Worm (Caenorhabditis elegans) whole organism, mixed stage, embryonic: ENCODE results near the gene C12D5.9.

Experiments
- blmp-1 ChIP-seq: fragments of 150-350 bp; optimal IDR thresholded peaks from 2 replicates; lab custom pipeline; 2014; ENCODE audit warnings: missing biosample characterization, missing genetic modification characterization
- elt-1 ChIP-seq: sonication (generic microtip); optimal IDR thresholded peaks from 2 replicates; lab custom pipeline; 2017; ENCODE audit warnings: missing genetic modification characterization, mild to moderate bottlenecking, missing compliant biosample characterization, antibody characterized with exemption, moderate library complexity, borderline replicate concordance; ENCODE audit not compliant: insufficient read depth
- nhr-28 ChIP-seq: fragments of 150-350 bp; optimal IDR thresholded peaks from 2 replicates; lab custom pipeline; 2014; ENCODE audit warnings: missing biosample characterization, missing genetic modification characterization
- pha-4 ChIP-seq: fragments of 150-350 bp; optimal IDR thresholded peaks from 2 replicates; lab custom pipeline; 2018; ENCODE audit warnings: missing biosample characterization, missing genetic modification reagents, missing genetic modification characterization
- ztf-11 ChIP-seq: fragments of 150-350 bp; optimal IDR thresholded peaks from 2 replicates; lab custom pipeline; 2014; ENCODE audit warnings: missing biosample characterization, missing genetic modification characterization

- no peak for TF ChIP-seq nhr-28 (tag; lab: Kevin White, UChicago)
- no peak for TF ChIP-seq elt-1 (tag; lab: Kevin White, UChicago)
- no peak for TF ChIP-seq blmp-1 (tag; lab: Kevin White, UChicago)
- TF ChIP-seq pha-4 (tag; lab: Kevin White, UChicago), result no peak
- TF ChIP-seq ztf-11 (tag; lab: Kevin White, UChicago), result no peak
These were observed 26.2 kb upstream of the C12D5.9 start, which contains the start of gene ZK105.12 for ce11 chrV:7716034-7716433.
